Fruit fly (Drosophila melanogaster) whole organism, embryonic: ENCODE results near the gene Fatp1.

Source experiments
- Aef1 ChIP-seq: fragments of 200-800 bp; sonication (Bioruptor generic); IDR thresholded peaks from 3 replicates; pipeline ENCODE4 v1.3.6; 2022; ENCODE audit warnings: missing biosample characterization, missing genetic modification characterization
- CG10267 ChIP-seq: fragments of 200-800 bp; sonication (Bioruptor generic); optimal IDR thresholded peaks from 2 replicates; lab custom pipeline; 2018; ENCODE audit warnings: missing biosample characterization, mild to moderate bottlenecking, missing genetic modification characterization, moderate library complexity
- CG10366 ChIP-seq: fragments of 200-800 bp; sonication (Bioruptor generic); IDR thresholded peaks from 2 replicates; pipeline ENCODE4 v1.3.6; 2022; ENCODE audit warnings: missing biosample characterization, missing genetic modification characterization
- CG10543 ChIP-seq: fragments of 200-800 bp; sonication (Bioruptor generic); optimal IDR thresholded peaks from 3 replicates; lab custom pipeline; 2017; ENCODE audit warnings: missing biosample characterization, mild to moderate bottlenecking, missing genetic modification characterization, moderate library complexity
- CG11247 ChIP-seq: fragments of 200-800 bp; sonication (Bioruptor generic); IDR thresholded peaks from 2 replicates; pipeline ENCODE4 v1.3.6; 2022; ENCODE audit warnings: missing biosample characterization, missing genetic modification characterization
- CG11560 ChIP-seq: fragments of 200-800 bp; sonication (Bioruptor generic); IDR thresholded peaks from 3 replicates; pipeline ENCODE4 v1.3.6; 2022; ENCODE audit warnings: missing biosample characterization, missing genetic modification characterization
- CG13775 ChIP-seq: fragments of 200-800 bp; sonication (Bioruptor generic); optimal IDR thresholded peaks from 3 replicates; lab custom pipeline; 2017; ENCODE audit warnings: missing biosample characterization, mild to moderate bottlenecking, missing genetic modification characterization
- CG15479 ChIP-seq: fragments of 200-800 bp; sonication (Bioruptor generic); optimal IDR thresholded peaks from 3 replicates; lab custom pipeline; 2019; ENCODE audit warnings: missing biosample characterization, mild to moderate bottlenecking, missing genetic modification characterization, moderate library complexity
- CG18619 ChIP-seq: fragments of 200-800 bp; sonication (Bioruptor generic); optimal IDR thresholded peaks from 3 replicates; lab custom pipeline; 2017; ENCODE audit warnings: missing biosample characterization, mild to moderate bottlenecking, missing genetic modification characterization
- CG43689 ChIP-seq: fragments of 200-800 bp; sonication (Bioruptor generic); IDR thresholded peaks from 2 replicates; pipeline ENCODE4 v1.3.6; 2022; ENCODE audit warnings: missing biosample characterization, missing genetic modification characterization
- CG4617 ChIP-seq: fragments of 200-800 bp; sonication (Bioruptor generic); optimal IDR thresholded peaks from 3 replicates; lab custom pipeline; 2016; ENCODE audit warnings: missing biosample characterization, missing genetic modification characterization, borderline replicate concordance
- CG6791 ChIP-seq: fragments of 200-800 bp; sonication (Bioruptor generic); IDR thresholded peaks from 3 replicates; pipeline ENCODE4 v1.3.6; 2022; ENCODE audit warnings: missing biosample characterization, missing genetic modification characterization; ENCODE audit not compliant: partially characterized antibody
- CG9609 ChIP-seq: fragments of 200-800 bp; sonication (Bioruptor generic); optimal IDR thresholded peaks from 3 replicates; lab custom pipeline; 2016; ENCODE audit warnings: missing biosample characterization, missing genetic modification characterization
- CG9727 ChIP-seq: fragments of 200-800 bp; sonication (Bioruptor generic); optimal IDR thresholded peaks from 3 replicates; lab custom pipeline; 2017; ENCODE audit warnings: missing biosample characterization, mild to moderate bottlenecking, missing genetic modification characterization
- Dfd ChIP-seq, 2 experiments: fragments of >200 bp; optimal IDR thresholded peaks; 2 replicates each; lab custom pipeline; 2017; ENCODE audit warnings: missing biosample characterization in 2 of 2, missing genetic modification characterization in 2 of 2
- Dip2 ChIP-seq: fragments of 200-800 bp; sonication (Bioruptor generic); IDR thresholded peaks from 2 replicates; pipeline ENCODE4 v1.3.6; 2022; ENCODE audit warnings: missing biosample characterization, missing genetic modification characterization
- Ets97D ChIP-seq: fragments of 200-800 bp; sonication (Bioruptor generic); optimal IDR thresholded peaks from 3 replicates; lab custom pipeline; 2016; ENCODE audit warnings: missing biosample characterization, missing genetic modification characterization
- Fer1 ChIP-seq: fragments of 200-800 bp; sonication (Bioruptor generic); optimal IDR thresholded peaks from 2 replicates; lab custom pipeline; 2017; ENCODE audit warnings: missing biosample characterization, mild to moderate bottlenecking, missing genetic modification characterization
- HLH4C ChIP-seq: fragments of 200-800 bp; sonication (Bioruptor generic); IDR thresholded peaks from 3 replicates; pipeline ENCODE4 v1.3.6; 2022; ENCODE audit warnings: missing biosample characterization, missing genetic modification characterization; ENCODE audit not compliant: partially characterized antibody
- Hand ChIP-seq: fragments of 200-800 bp; sonication (Bioruptor generic); optimal IDR thresholded peaks from 2 replicates; lab custom pipeline; 2017; ENCODE audit warnings: mild to moderate bottlenecking, missing biosample characterization, missing genetic modification reagents, missing genetic modification characterization
- Hr51 ChIP-seq, 2 experiments: fragments of 200-800 bp; sonication (Bioruptor generic); optimal IDR thresholded peaks; 2 replicates in 1 of 2; 3 replicates in 1 of 2; lab custom pipeline; 2016 to 2018; ENCODE audit warnings: missing biosample characterization in 2 of 2, missing genetic modification characterization in 2 of 2, mild to moderate bottlenecking in 1 of 2, moderate library complexity in 1 of 2
- Hr78 ChIP-seq, 2 experiments: fragments of 200-800 bp in 1 of 2; fragments of >200 bp in 1 of 2; sonication (Bioruptor generic) in 1 of 2; optimal IDR thresholded peaks; 2 replicates each; lab custom pipeline; 2017 to 2019; ENCODE audit warnings: missing biosample characterization in 2 of 2, missing genetic modification characterization in 2 of 2, mild to moderate bottlenecking in 1 of 2, moderate library complexity in 1 of 2
- Mes4 ChIP-seq: fragments of 200-800 bp; sonication (Bioruptor generic); optimal IDR thresholded peaks from 2 replicates; lab custom pipeline; 2016; ENCODE audit warnings: missing biosample characterization, missing genetic modification characterization
- Nf-YC ChIP-seq: fragments of 200-800 bp; optimal IDR thresholded peaks from 3 replicates; lab custom pipeline; 2019; ENCODE audit warnings: missing biosample characterization, mild to moderate bottlenecking, missing genetic modification characterization, moderate library complexity
- Trl ChIP-seq, 3 experiments: fragments of >200 bp in 2 of 3; fragments of 200-800 bp in 1 of 3; sonication (Bioruptor generic) in 1 of 3; optimal IDR thresholded peaks; 2 replicates in 1 of 3; 3 replicates in 2 of 3; lab custom pipeline; 2016 to 2017; ENCODE audit warnings: missing biosample characterization in 1 of 3, missing genetic modification characterization in 1 of 3
- Usf ChIP-seq: fragments of 200-800 bp; sonication (Bioruptor generic); optimal IDR thresholded peaks from 2 replicates; lab custom pipeline; 2017; ENCODE audit warnings: missing genotype, missing biosample characterization, missing genetic modification characterization
- amos ChIP-seq: fragments of 200-800 bp; sonication (Bioruptor generic); IDR thresholded peaks from 2 replicates; pipeline ENCODE4 v1.3.6; 2022; ENCODE audit warnings: missing biosample characterization, missing genetic modification characterization; ENCODE audit not compliant: partially characterized antibody
- az2 ChIP-seq: fragments of 200-800 bp; sonication (Bioruptor generic); optimal IDR thresholded peaks from 3 replicates; lab custom pipeline; 2016; ENCODE audit warnings: missing biosample characterization, missing genetic modification characterization
- bsh ChIP-seq, 2 experiments: fragments of 200-800 bp; sonication (Bioruptor generic); optimal IDR thresholded peaks; 2 replicates each; lab custom pipeline; 2017 to 2018; ENCODE audit warnings: mild to moderate bottlenecking in 2 of 2, missing biosample characterization in 2 of 2, missing genetic modification characterization in 2 of 2, moderate library complexity in 1 of 2
- chn ChIP-seq: fragments of 200-800 bp; sonication (Bioruptor generic); optimal IDR thresholded peaks from 2 replicates; lab custom pipeline; 2016; ENCODE audit warnings: missing biosample characterization, missing genetic modification characterization
- ci ChIP-seq: fragments of 200-800 bp; sonication (Bioruptor generic); IDR thresholded peaks from 3 replicates; pipeline ENCODE4 v1.3.6; 2022; ENCODE audit warnings: missing biosample characterization, missing genetic modification characterization
- dimm ChIP-seq: fragments of 200-800 bp; sonication (Bioruptor generic); IDR thresholded peaks from 2 replicates; pipeline ENCODE4 v1.3.6; 2022; ENCODE audit warnings: missing biosample characterization, missing genetic modification characterization
- dmrt99B ChIP-seq: fragments of 200-800 bp; sonication (Bioruptor generic); optimal IDR thresholded peaks from 2 replicates; lab custom pipeline; 2018; ENCODE audit warnings: missing biosample characterization, mild to moderate bottlenecking, missing genetic modification characterization, moderate library complexity
- dysf ChIP-seq: fragments of 200-800 bp; sonication (Bioruptor generic); IDR thresholded peaks from 3 replicates; pipeline ENCODE4 v1.3.6; 2022; ENCODE audit warnings: missing biosample characterization, missing genetic modification characterization
- gcm ChIP-seq: fragments of 200-800 bp; sonication (Bioruptor generic); optimal IDR thresholded peaks from 2 replicates; lab custom pipeline; 2019; ENCODE audit warnings: missing biosample characterization, mild to moderate bottlenecking, missing genetic modification characterization, moderate library complexity
- gcm2 ChIP-seq: fragments of 200-800 bp; sonication (Bioruptor generic); optimal IDR thresholded peaks from 2 replicates; lab custom pipeline; 2016; ENCODE audit warnings: missing biosample characterization, missing genetic modification characterization
- gro ChIP-seq: fragments of 200-800 bp; sonication (Bioruptor generic); optimal IDR thresholded peaks from 2 replicates; lab custom pipeline; 2016; ENCODE audit warnings: missing biosample characterization, missing genetic modification characterization
- lab ChIP-seq: fragments of 200-800 bp; sonication (Bioruptor generic); optimal IDR thresholded peaks from 3 replicates; lab custom pipeline; 2017; ENCODE audit warnings: missing biosample characterization, missing genetic modification characterization, mild to moderate bottlenecking, moderate library complexity, missing genetic modification reagents
- lola ChIP-seq, 3 experiments: fragments of >200 bp in 2 of 3; fragments of 200-800 bp in 1 of 3; sonication (Bioruptor generic) in 1 of 3; optimal IDR thresholded peaks; 2 replicates each; lab custom pipeline; 2017 to 2019; ENCODE audit warnings: missing biosample characterization in 3 of 3, missing genetic modification characterization in 3 of 3, mild to moderate bottlenecking in 1 of 3, moderate library complexity in 1 of 3
- peb ChIP-seq: fragments of 200-800 bp; sonication (Bioruptor generic); IDR thresholded peaks from 2 replicates; pipeline ENCODE4 v1.3.6; 2022; ENCODE audit warnings: missing biosample characterization, missing genetic modification characterization
- pnt ChIP-seq: fragments of 200-800 bp; sonication (Bioruptor generic); optimal IDR thresholded peaks from 3 replicates; lab custom pipeline; 2016; ENCODE audit warnings: missing biosample characterization, missing genetic modification characterization
- sd ChIP-seq: fragments of 200-800 bp; sonication (Bioruptor generic); optimal IDR thresholded peaks from 3 replicates; lab custom pipeline; 2018; ENCODE audit warnings: missing biosample characterization, mild to moderate bottlenecking, missing genetic modification characterization, moderate library complexity
- slbo ChIP-seq: fragments of 200-800 bp; sonication (Bioruptor generic); IDR thresholded peaks from 2 replicates; pipeline ENCODE4 v1.3.6; 2022; ENCODE audit warnings: missing biosample characterization, missing genetic modification characterization
- slou ChIP-seq: fragments of 200-800 bp; sonication (Bioruptor generic); optimal IDR thresholded peaks from 3 replicates; lab custom pipeline; 2016; ENCODE audit warnings: missing biosample characterization, missing genetic modification characterization
- trem ChIP-seq: fragments of 200-800 bp; optimal IDR thresholded peaks from 3 replicates; lab custom pipeline; 2019; ENCODE audit warnings: missing biosample characterization, mild to moderate bottlenecking, missing genetic modification characterization, moderate library complexity
- vvl ChIP-seq: fragments of 200-800 bp; sonication (Bioruptor generic); IDR thresholded peaks from 2 replicates; pipeline ENCODE4 v1.3.6; 2022; ENCODE audit warnings: missing biosample characterization, missing genetic modification characterization
- z ChIP-seq: fragments of 200-800 bp; sonication (Bioruptor generic); IDR thresholded peaks from 3 replicates; pipeline ENCODE4 v1.3.6; 2022; ENCODE audit warnings: missing biosample characterization, missing genetic modification characterization

Fatp1 gene

DNA sequence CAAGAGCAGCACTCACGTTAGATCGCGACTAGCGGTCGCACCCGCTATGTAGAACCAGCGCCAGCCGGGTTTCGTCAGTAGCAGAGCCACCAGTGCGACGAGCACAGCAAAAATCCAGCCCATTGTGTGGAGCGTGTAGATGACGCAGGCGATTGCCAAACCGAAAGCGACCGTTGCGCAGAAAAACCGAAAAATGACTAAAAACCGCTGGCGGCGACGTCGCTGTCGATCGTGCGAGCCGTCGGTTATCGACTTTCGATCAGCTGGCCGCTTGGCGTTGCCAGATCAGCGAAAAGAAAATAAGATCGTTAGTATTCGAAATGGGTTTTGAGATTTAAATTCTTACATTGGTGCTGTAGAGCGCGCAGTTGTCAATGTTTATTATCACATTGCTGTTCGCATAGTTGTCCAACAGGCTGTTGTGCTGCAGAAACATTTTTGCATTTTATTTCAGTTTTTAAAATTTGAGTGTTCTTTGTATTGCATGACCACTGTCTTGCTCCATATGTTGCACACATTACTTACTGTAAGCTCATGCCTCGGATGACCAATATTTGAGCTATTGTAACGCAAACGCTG lies 459 bp downstream of the Fatp1 start (continued):
- TF ChIP-seq z (GFP tag; lab: Robert Waterston, UW), result peak; percentile 52; the same call in 1 of the 3 replicates
- peak; percentile 6 for TF ChIP-seq gcm (GFP tag; lab: Kevin White, UChicago)
- TF ChIP-seq CG6791 (GFP tag; lab: Robert Waterston, UW), result 0 out of 3 replicates have a peak, but pooled peaks have one; percentile 41
- TF ChIP-seq Dfd (GFP tag; optimal IDR thresholded peaks at IDR 0.05; lab: Kevin White, UChicago), result no peak
- peak; percentile 30; the same call in 1 of the 2 replicates for TF ChIP-seq CG10366 (GFP tag; lab: Robert Waterston, UW)
- TF ChIP-seq Trl (optimal IDR thresholded peaks at IDR 0.05; lab: Kevin White, UChicago), result no peak
- peak; percentile 20 for TF ChIP-seq Trl (GFP tag; optimal IDR thresholded peaks at IDR 0.05; lab: Kevin White, UChicago)
- peak; percentile 43; the same call in 1 of the 2 replicates for TF ChIP-seq amos (GFP tag; lab: Robert Waterston, UW)
- TF ChIP-seq Nf-YC (tag; lab: Kevin White, UChicago), result peak; percentile 11
- peak in 1 of 2 experiments; percentile 22 for TF ChIP-seq Hr78 (GFP tag; optimal IDR thresholded peaks at IDR 0.05; lab: Kevin White, UChicago)
- peak; percentile 16 for TF ChIP-seq gcm2 (GFP tag; lab: Kevin White, UChicago)
- TF ChIP-seq gro (GFP tag; lab: Kevin White, UChicago), result peak; percentile 23
- TF ChIP-seq az2 (GFP tag; lab: Kevin White, UChicago), result peak; percentile 32
- TF ChIP-seq Ets97D (GFP tag; lab: Kevin White, UChicago), result peak; percentile 4
- peak; percentile 22 for TF ChIP-seq sd (tag; lab: Kevin White, UChicago)
- peak; percentile 54 for TF ChIP-seq CG9727 (GFP tag; lab: Kevin White, UChicago)
- peak; percentile 78; the same call in 2 of the 3 replicates for TF ChIP-seq ci (GFP tag; lab: Robert Waterston, UW)
- peak in 1 of 2 experiments; percentile 40 for TF ChIP-seq Hr51 (GFP tag; optimal IDR thresholded peaks at IDR 0.05; lab: Kevin White, UChicago)
- TF ChIP-seq Fer1, result peak; percentile 71
- peak; percentile 10 for TF ChIP-seq CG10267
- TF ChIP-seq CG4617 (GFP tag; lab: Kevin White, UChicago), result no peak
- TF ChIP-seq CG15479, result peak; percentile 6
- TF ChIP-seq chn, result peak; percentile 0
- peak; percentile 17 for TF ChIP-seq CG18619
- no peak for TF ChIP-seq Mes4 (GFP tag; lab: Kevin White, UChicago)
- TF ChIP-seq CG10543 (GFP tag; lab: Kevin White, UChicago), result peak; percentile 74
- TF ChIP-seq slou (GFP tag; lab: Kevin White, UChicago), result no peak
- TF ChIP-seq Hand (GFP tag; lab: Kevin White, UChicago), result no peak
- 0 out of 3 replicates have a peak, but pooled peaks have one; percentile 9 for TF ChIP-seq Aef1 (GFP tag; lab: Robert Waterston, UW)
- peak; percentile 70 for TF ChIP-seq lab (GFP tag; lab: Kevin White, UChicago)
- TF ChIP-seq dysf (GFP tag; lab: Robert Waterston, UW), result 0 out of 3 replicates have a peak, but pooled peaks have one; percentile 39
- TF ChIP-seq dmrt99B (tag; lab: Kevin White, UChicago), result peak; percentile 27
- peak; percentile 43 for TF ChIP-seq CG13775 (GFP tag; lab: Kevin White, UChicago)
- TF ChIP-seq vvl, result peak; percentile 55
- TF ChIP-seq Dip2 (GFP tag; lab: Robert Waterston, UW), result 0 out of 2 replicates have a peak, but pooled peaks have one; percentile 5
- peak; percentile 28 for TF ChIP-seq CG9609 (GFP tag; lab: Kevin White, UChicago)
- TF ChIP-seq HLH4C, result peak; percentile 24; the same call in 1 of the 3 replicates
- TF ChIP-seq CG11247, result 0 out of 2 replicates have a peak, but pooled peaks have one; percentile 50
- peak in 1 of 3 experiments; percentile 7 for TF ChIP-seq lola (GFP tag; optimal IDR thresholded peaks at IDR 0.05; lab: Kevin White, UChicago)
- TF ChIP-seq trem (tag; lab: Kevin White, UChicago), result peak; percentile 8
- no peak for TF ChIP-seq dimm (GFP tag; lab: Robert Waterston, UW)
- TF ChIP-seq Usf (GFP tag; lab: Kevin White, UChicago), result no peak
- TF ChIP-seq peb (GFP tag; lab: Robert Waterston, UW), result 0 out of 2 replicates have a peak, but pooled peaks have one; percentile 11
- TF ChIP-seq CG43689 (GFP tag; lab: Robert Waterston, UW), result no peak
- peak; percentile 30 for TF ChIP-seq pnt (GFP tag; lab: Kevin White, UChicago)
- 0 out of 3 replicates have a peak, but pooled peaks have one; percentile 54 for TF ChIP-seq CG11560 (tag; lab: Robert Waterston, UW)
- TF ChIP-seq bsh (GFP tag; optimal IDR thresholded peaks at IDR 0.05; lab: Kevin White, UChicago), result peak; percentile 15 to 54
- no peak; the same call in 1 of the 2 replicates for TF ChIP-seq slbo (GFP tag; lab: Robert Waterston, UW)
